Worm (Caenorhabditis elegans): ENCODE measurements around the gene sid-2.

DNA sequence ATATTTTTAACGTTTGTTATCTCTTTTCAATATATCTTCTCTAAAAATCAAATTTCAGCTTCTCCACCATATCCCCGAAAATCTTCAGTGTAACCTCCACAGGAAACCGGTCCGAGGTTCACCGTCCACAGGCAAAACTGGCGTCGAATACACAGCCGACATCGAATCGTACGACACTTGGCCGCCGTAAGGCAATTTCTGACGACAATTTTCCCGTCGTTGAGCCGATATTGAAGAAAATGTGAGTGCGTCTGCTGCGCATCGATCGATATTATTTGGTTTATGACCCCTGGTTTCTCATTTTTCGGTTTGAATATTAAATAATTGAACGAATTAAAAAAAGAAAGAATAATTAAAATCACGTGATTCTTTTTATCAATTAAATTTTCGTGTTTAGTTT lies 8.0 kb downstream of the sid-2 start, which contains the start of gene cul-2:
- TF ChIP-seq ama-1 (optimal IDR thresholded peaks at IDR 0.05) (no peak), tra-4 (tag; optimal IDR thresholded peaks at IDR 0.05) (no peak), aly-1 (tag; optimal IDR thresholded peaks at IDR 0.05) (no peak), tbx-37 (GFP tag; conservative IDR thresholded peaks at IDR 0.05) (no peak), scrt-1 (GFP tag; IDR thresholded peaks at IDR 0.05) (no peak), ceh-13 (GFP tag; optimal IDR thresholded peaks at IDR 0.05) (no peak), hnd-1 (tag; optimal IDR thresholded peaks at IDR 0.05) (no peak), B0310.2 (tag; optimal IDR thresholded peaks at IDR 0.05) (no peak), flt-1 (GFP tag; IDR thresholded peaks at IDR 0.05) (no peak), tbx-11 (GFP tag; IDR thresholded peaks at IDR 0.05) (no peak), ets-7 (tag; optimal IDR thresholded peaks at IDR 0.05) (no peak), sea-1 (GFP tag; conservative IDR thresholded peaks at IDR 0.05) (no peak), F13C5.2 (tag; optimal IDR thresholded peaks at IDR 0.05) (no peak)

All from whole organism, early embryonic.